Worm (Caenorhabditis elegans) whole organism, L3 larva: ENCODE measurements around the gene dct-1.

ENCODE experiments used
- egl-27 ChIP-seq: sonication (generic microtip); optimal IDR thresholded peaks from 4 replicates; lab custom pipeline; 2017; ENCODE audit warnings: missing biosample characterization, missing genetic modification reagents, missing genetic modification characterization
- jun-1 ChIP-seq: fragments of 150-350 bp; optimal IDR thresholded peaks from 2 replicates; lab custom pipeline; 2014; ENCODE audit warnings: missing biosample characterization, missing genetic modification reagents, missing genetic modification characterization
- nhr-23 ChIP-seq: fragments of 150-350 bp; optimal IDR thresholded peaks from 2 replicates; lab custom pipeline; 2014; ENCODE audit warnings: missing biosample characterization, missing genetic modification reagents, missing genetic modification characterization
- snpc-4 ChIP-seq: fragments of 150-350 bp; optimal IDR thresholded peaks from 2 replicates; lab custom pipeline; 2014; ENCODE audit warnings: missing biosample characterization, missing genetic modification characterization

- TF ChIP-seq nhr-23 (tag; lab: Kevin White, UChicago) = no peak
- TF ChIP-seq snpc-4 (tag; lab: Kevin White, UChicago) = no peak
- no peak for TF ChIP-seq jun-1 (tag; lab: Kevin White, UChicago)
- no peak for TF ChIP-seq egl-27 (tag; lab: Kevin White, UChicago)
Measured at ce11 chrX:7913830-7914229, 40.3 kb upstream of the dct-1 start, which contains the start of gene C39D10.7.
